ENCODE assay signal across 6 worm cellular contexts in the genomic region with DNA sequence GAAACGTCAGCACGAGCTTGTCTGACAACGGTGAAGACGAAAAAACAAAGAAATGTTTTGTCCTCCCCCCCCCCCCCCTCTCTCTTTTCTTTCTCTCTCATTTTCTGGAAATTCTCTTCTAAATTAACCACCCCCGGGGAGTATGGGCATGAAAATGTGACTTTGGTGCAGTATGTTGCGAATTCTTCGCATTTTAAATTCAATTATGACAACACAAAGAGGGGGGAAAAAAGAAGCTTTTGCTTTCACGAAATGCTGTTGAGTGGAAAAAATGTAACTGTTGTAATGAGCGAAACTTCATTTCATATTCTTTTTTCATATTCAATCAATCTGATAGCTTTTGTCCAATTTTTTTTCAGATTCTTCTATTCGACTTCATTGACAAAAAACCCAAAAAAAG.
TF ChIP-seq lines count a peak whose summit lies in the region.

No protein-coding gene starts in this region.

TF ChIP-seq in whole organism, L1 larva, 84 proteins besides CTCF, POLR2A, EP300 and RAD21 (continues in another document):
- TF ChIP-seq mep-1 (tag; optimal IDR thresholded peaks at IDR 0.05; lab: Kevin White, UChicago), result no peak
- no peak for TF ChIP-seq ceh-90 (tag; optimal IDR thresholded peaks at IDR 0.05; lab: Kevin White, UChicago)
- no peak for TF ChIP-seq egl-27 (tag; optimal IDR thresholded peaks at IDR 0.05; lab: Kevin White, UChicago)
- no peak for TF ChIP-seq ceh-88 (GFP tag; IDR thresholded peaks at IDR 0.05; lab: Robert Waterston, UW)
- TF ChIP-seq lin-14 (GFP tag; optimal IDR thresholded peaks at IDR 0.05; lab: Kevin White, UChicago), result peak; percentile 75
- no peak for TF ChIP-seq nhr-84 (tag; optimal IDR thresholded peaks at IDR 0.05; lab: Kevin White, UChicago)
- peak; percentile 32 for TF ChIP-seq zag-1 (tag; optimal IDR thresholded peaks at IDR 0.05; lab: Kevin White, UChicago)
- no peak for TF ChIP-seq sup-37 (GFP tag; optimal IDR thresholded peaks at IDR 0.05; lab: Kevin White, UChicago)
- TF ChIP-seq efl-1 (optimal IDR thresholded peaks at IDR 0.05; lab: Kevin White, UChicago), result no peak
- TF ChIP-seq efl-1 (GFP tag; optimal IDR thresholded peaks at IDR 0.05 in 1 of 2; lab: Kevin White, UChicago), result peak in 1 of 2 experiments; percentile 31
- no peak for TF ChIP-seq dpl-1 (GFP tag; optimal IDR thresholded peaks at IDR 0.05; lab: Kevin White, UChicago)
- no peak for TF ChIP-seq nhr-28 (tag; optimal IDR thresholded peaks at IDR 0.05; lab: Kevin White, UChicago)
- TF ChIP-seq nhr-20 (tag; optimal IDR thresholded peaks at IDR 0.05; lab: Kevin White, UChicago), result no peak
- TF ChIP-seq hpl-2 (GFP tag; optimal IDR thresholded peaks at IDR 0.05; lab: Kevin White, UChicago), result no peak
- no peak for TF ChIP-seq lin-15B (tag; optimal IDR thresholded peaks at IDR 0.05; lab: Kevin White, UChicago)

TF ChIP-seq in whole organism, L2 larva, 48 proteins besides CTCF, POLR2A, EP300 and RAD21:
- TF ChIP-seq ama-1 (optimal IDR thresholded peaks at IDR 0.05; lab: Kevin White, UChicago) (no peak), C34F6.9 (tag; optimal IDR thresholded peaks at IDR 0.05; lab: Kevin White, UChicago) (peak; percentile 25), lin-11 (tag; optimal IDR thresholded peaks at IDR 0.05; lab: Kevin White, UChicago) (no peak)

TF ChIP-seq in whole organism, L3 larva, 47 proteins besides CTCF, POLR2A, EP300 and RAD21:
- TF ChIP-seq nhr-43 (tag; optimal IDR thresholded peaks at IDR 0.05; lab: Kevin White, UChicago; ENCODE audit: poor library complexity, severe bottlenecking), result no peak
- peak; percentile 79 for TF ChIP-seq fkh-10 (GFP tag; optimal IDR thresholded peaks at IDR 0.05; lab: Kevin White, UChicago)
TF ChIP-seq in whole organism, L3 larva: peak in this region for 1.

TF ChIP-seq in whole organism, L4 larva, 104 proteins besides CTCF, POLR2A, EP300 and RAD21:
- TF ChIP-seq fkh-10 (GFP tag; optimal IDR thresholded peaks at IDR 0.05; lab: Kevin White, UChicago) (peak; percentile 36), ces-1 (GFP tag; optimal IDR thresholded peaks at IDR 0.05; lab: Kevin White, UChicago) (peak; percentile 76), hlh-30 (tag; optimal IDR thresholded peaks at IDR 0.05; lab: Kevin White, UChicago; ENCODE audit: insufficient read depth) (peak; percentile 15), F44E2.7 (GFP tag; IDR thresholded peaks at IDR 0.05; lab: Robert Waterston, UW) (no peak), nhr-11 (tag; optimal IDR thresholded peaks at IDR 0.05; lab: Kevin White, UChicago) (no peak), ctbp-1 (GFP tag; IDR thresholded peaks at IDR 0.05; lab: Robert Waterston, UW) (0 out of 2 replicates have a peak, but pooled peaks have one; percentile 15)

TF ChIP-seq in whole organism, late embryonic, 69 proteins besides CTCF, POLR2A, EP300 and RAD21:
- TF ChIP-seq madf-2 (tag; optimal IDR thresholded peaks at IDR 0.05; lab: Kevin White, UChicago) (no peak), unc-55 (GFP tag; optimal IDR thresholded peaks at IDR 0.05; lab: Kevin White, UChicago) (no peak), hlh-13 (GFP tag; optimal IDR thresholded peaks at IDR 0.05; lab: Kevin White, UChicago) (no peak), ceh-31 (tag; optimal IDR thresholded peaks at IDR 0.05; lab: Kevin White, UChicago) (peak; percentile 35), Y22D7AL.16 (tag; optimal IDR thresholded peaks at IDR 0.05; lab: Kevin White, UChicago) (no peak), C38D4.7 (GFP tag; optimal IDR thresholded peaks at IDR 0.05; lab: Kevin White, UChicago) (no peak), unc-42 (tag; optimal IDR thresholded peaks at IDR 0.05; lab: Kevin White, UChicago) (peak; percentile 10), eyg-1 (tag; optimal IDR thresholded peaks at IDR 0.05; lab: Kevin White, UChicago) (no peak), ref-2 (tag; optimal IDR thresholded peaks at IDR 0.05; lab: Kevin White, UChicago) (no peak), lin-11 (tag; optimal IDR thresholded peaks at IDR 0.05; lab: Kevin White, UChicago) (no peak), gmeb-2 (tag; optimal IDR thresholded peaks at IDR 0.05; lab: Kevin White, UChicago) (no peak)

TF ChIP-seq in whole organism, mixed stage, embryonic, 35 proteins besides CTCF, POLR2A, EP300 and RAD21:
- no peak for TF ChIP-seq tbx-8 (GFP tag; optimal IDR thresholded peaks at IDR 0.05; lab: Kevin White, UChicago)
- no peak for TF ChIP-seq sptf-1 (tag; optimal IDR thresholded peaks at IDR 0.05; lab: Kevin White, UChicago)
- TF ChIP-seq ztf-11 (tag; optimal IDR thresholded peaks at IDR 0.05; lab: Kevin White, UChicago), result no peak
- TF ChIP-seq nhr-237 (tag; optimal IDR thresholded peaks at IDR 0.05; lab: Kevin White, UChicago), result no peak
- peak; percentile 84 for TF ChIP-seq ces-1 (GFP tag; optimal IDR thresholded peaks at IDR 0.05; lab: Kevin White, UChicago)
- no peak for TF ChIP-seq nhr-2 (tag; optimal IDR thresholded peaks at IDR 0.05; lab: Kevin White, UChicago)
TF ChIP-seq in whole organism, mixed stage, embryonic: peak in this region for 1.

Comparison
In these comparisons a context has a peak if more than half of its experiments do, and no peak if none do; other contexts are left out.
1. Of the 29 proteins assayed by ChIP-seq in both whole organism, L4 larva and whole organism, L1 larva: peak only in whole organism, L4 larva: ces-1 and fkh-10; only in whole organism, L1 larva: zag-1; in both: none; in neither: 26.